Fruit fly (Drosophila melanogaster): ENCODE results near the gene Agpat1.

Gene Agpat1

dm6 chrX:12765736-12766135 is 670 bp downstream of the Agpat1 start:
- TF ChIP-seq cnc (optimal IDR thresholded peaks at IDR 0.05) = no peak
- no peak for TF ChIP-seq Hr96 (GFP tag; optimal IDR thresholded peaks at IDR 0.05)
- peak; percentile 84 for TF ChIP-seq pad (GFP tag; optimal IDR thresholded peaks at IDR 0.05)
- TF ChIP-seq tj (GFP tag; optimal IDR thresholded peaks at IDR 0.05) = no peak
- no peak for TF ChIP-seq CG11617 (GFP tag; optimal IDR thresholded peaks at IDR 0.05)
- TF ChIP-seq CG14711 (tag; optimal IDR thresholded peaks at IDR 0.05) = peak; percentile 68
- no peak for TF ChIP-seq CG5204 (GFP tag; optimal IDR thresholded peaks at IDR 0.05)
- TF ChIP-seq cic (GFP tag; optimal IDR thresholded peaks at IDR 0.05) = no peak
- peak; percentile 38 for TF ChIP-seq kay (GFP tag; ENCODE audit: borderline replicate concordance)
- TF ChIP-seq CG33017 (tag; optimal IDR thresholded peaks at IDR 0.05) = peak; percentile 54
- no peak for TF ChIP-seq bab1 (GFP tag; optimal IDR thresholded peaks at IDR 0.05)
- TF ChIP-seq CG12768 (GFP tag; optimal IDR thresholded peaks at IDR 0.05) = no peak
- peak; percentile 52 for TF ChIP-seq CG7101 (tag; optimal IDR thresholded peaks at IDR 0.05)
- no peak for TF ChIP-seq CG7045 (GFP tag; optimal IDR thresholded peaks at IDR 0.05)
- no peak for TF ChIP-seq Clk (GFP tag; optimal IDR thresholded peaks at IDR 0.05)
- TF ChIP-seq Crg-1 (GFP tag; optimal IDR thresholded peaks at IDR 0.05) = no peak
- no peak for TF ChIP-seq ovo (GFP tag; optimal IDR thresholded peaks at IDR 0.05)

dm6 chrX:12766286-12766685 is 1.2 kb downstream of the Agpat1 start:
- TF ChIP-seq CG12768 (GFP tag; optimal IDR thresholded peaks at IDR 0.05) = no peak
- TF ChIP-seq CG11617 (GFP tag; optimal IDR thresholded peaks at IDR 0.05) = no peak
- TF ChIP-seq CG14711 (tag; optimal IDR thresholded peaks at IDR 0.05) = no peak
- no peak for TF ChIP-seq CG7101 (tag; optimal IDR thresholded peaks at IDR 0.05)
- TF ChIP-seq pad (GFP tag; optimal IDR thresholded peaks at IDR 0.05) = no peak
- no peak for TF ChIP-seq CG1620 (GFP tag; optimal IDR thresholded peaks at IDR 0.05)
- TF ChIP-seq Hr96 (GFP tag; optimal IDR thresholded peaks at IDR 0.05) = no peak
- TF ChIP-seq Mnt (GFP tag; optimal IDR thresholded peaks at IDR 0.05) = no peak
- no peak for TF ChIP-seq bab1 (GFP tag; optimal IDR thresholded peaks at IDR 0.05)

- peak; percentile 7 for TF ChIP-seq kay (GFP tag; ENCODE audit: borderline replicate concordance)
- TF ChIP-seq cnc (optimal IDR thresholded peaks at IDR 0.05) = no peak
Observed at dm6 chrX:12777195-12777594, 12.1 kb downstream of the Agpat1 start.

dm6 chrX:12777763-12778408 is 12.8 kb downstream of the Agpat1 start:
- TF ChIP-seq kay (GFP tag; ENCODE audit: borderline replicate concordance) (no peak), CG33017 (tag; optimal IDR thresholded peaks at IDR 0.05) (peak; percentile 31), ovo (GFP tag; optimal IDR thresholded peaks at IDR 0.05) (peak; percentile 2), Mnt (GFP tag; optimal IDR thresholded peaks at IDR 0.05) (no peak), CG14711 (tag; optimal IDR thresholded peaks at IDR 0.05) (no peak), CG7101 (tag; optimal IDR thresholded peaks at IDR 0.05) (peak; percentile 36), CG7045 (GFP tag; optimal IDR thresholded peaks at IDR 0.05) (peak; percentile 54), bab1 (GFP tag; optimal IDR thresholded peaks at IDR 0.05) (no peak), tj (GFP tag; optimal IDR thresholded peaks at IDR 0.05) (no peak), CG12768 (GFP tag; optimal IDR thresholded peaks at IDR 0.05) (no peak), CG5204 (GFP tag; optimal IDR thresholded peaks at IDR 0.05) (no peak), pad (GFP tag; optimal IDR thresholded peaks at IDR 0.05) (no peak), Crg-1 (GFP tag; optimal IDR thresholded peaks at IDR 0.05) (no peak), Clk (GFP tag; optimal IDR thresholded peaks at IDR 0.05) (no peak), Hr96 (GFP tag; optimal IDR thresholded peaks at IDR 0.05) (no peak), CG11617 (GFP tag; optimal IDR thresholded peaks at IDR 0.05) (peak; percentile 25), toe (GFP tag; optimal IDR thresholded peaks at IDR 0.05) (no peak)

dm6 chrX:12784690-12785441 is 19.8 kb downstream of the Agpat1 start, which contains the start of gene CG32647:
CG32647 (minus strand) TSS chrX:12784958.
- TF ChIP-seq ovo (GFP tag; optimal IDR thresholded peaks at IDR 0.05) (peak; percentile 1), Mnt (GFP tag; optimal IDR thresholded peaks at IDR 0.05) (peak; percentile 24), CG33017 (tag; optimal IDR thresholded peaks at IDR 0.05) (peak; percentile 44), tj (GFP tag; optimal IDR thresholded peaks at IDR 0.05) (no peak), CG12768 (GFP tag; optimal IDR thresholded peaks at IDR 0.05) (peak; percentile 6), Hr96 (GFP tag; optimal IDR thresholded peaks at IDR 0.05) (peak; percentile 8), CG7101 (tag; optimal IDR thresholded peaks at IDR 0.05) (peak; percentile 8), CG11617 (GFP tag; optimal IDR thresholded peaks at IDR 0.05) (no peak), CG14711 (tag; optimal IDR thresholded peaks at IDR 0.05) (no peak)

dm6 chrX:12801357-12801756 is 36.3 kb downstream of the Agpat1 start, which contains the start of gene Nep6:
Nep6 (plus strand) TSS chrX:12801661.
- no peak for TF ChIP-seq pad (GFP tag; optimal IDR thresholded peaks at IDR 0.05)
- peak; percentile 68 for TF ChIP-seq cic (GFP tag; optimal IDR thresholded peaks at IDR 0.05)

- TF ChIP-seq cnc (optimal IDR thresholded peaks at IDR 0.05) = no peak
- TF ChIP-seq CG7045 (GFP tag; optimal IDR thresholded peaks at IDR 0.05) = no peak
- no peak for TF ChIP-seq Mnt (GFP tag; optimal IDR thresholded peaks at IDR 0.05)
- no peak for TF ChIP-seq kay (GFP tag; ENCODE audit: borderline replicate concordance)
- no peak for TF ChIP-seq CG12768 (GFP tag; optimal IDR thresholded peaks at IDR 0.05)
- TF ChIP-seq CG14711 (tag; optimal IDR thresholded peaks at IDR 0.05) = no peak
- TF ChIP-seq Crg-1 (GFP tag; optimal IDR thresholded peaks at IDR 0.05) = no peak
- TF ChIP-seq tj (GFP tag; optimal IDR thresholded peaks at IDR 0.05) = no peak
- TF ChIP-seq toe (GFP tag; optimal IDR thresholded peaks at IDR 0.05) = no peak
- TF ChIP-seq Hr96 (GFP tag; optimal IDR thresholded peaks at IDR 0.05) = no peak
- TF ChIP-seq CG11617 (GFP tag; optimal IDR thresholded peaks at IDR 0.05) = no peak
Observed at dm6 chrX:12821556-12821955, 56.5 kb downstream of the Agpat1 start.
